Fruit fly (Drosophila melanogaster) whole organism, prepupa: Measurements from ENCODE around the gene Osi15.

ENCODE experiments used
- CG11902 ChIP-seq: fragments of 200-800 bp; sonication (Bioruptor generic); optimal IDR thresholded peaks from 3 replicates; lab custom pipeline; 2016; ENCODE audit warnings: missing biosample characterization, missing genetic modification characterization
- CG6808 ChIP-seq: fragments of 200-800 bp; sonication (Bioruptor generic); optimal IDR thresholded peaks from 3 replicates; lab custom pipeline; 2017; ENCODE audit warnings: missing biosample characterization, missing genetic modification characterization, mild to moderate bottlenecking, moderate library complexity, missing genetic modification reagents
- CG6854 ChIP-seq: fragments of 200-800 bp; sonication (Bioruptor generic); optimal IDR thresholded peaks from 2 replicates; lab custom pipeline; 2017; ENCODE audit warnings: missing biosample characterization, mild to moderate bottlenecking, missing genetic modification characterization
- CG8319 ChIP-seq: fragments of 200-800 bp; sonication (Bioruptor generic); optimal IDR thresholded peaks from 3 replicates; lab custom pipeline; 2016; ENCODE audit warnings: missing biosample characterization, missing genetic modification characterization
- Hr38 ChIP-seq: sonication (Bioruptor generic); optimal IDR thresholded peaks from 2 replicates; lab custom pipeline; 2016; ENCODE audit warnings: missing biosample characterization, missing genetic modification characterization
- Hr39 ChIP-seq: fragments of 200-800 bp; sonication (Bioruptor generic); optimal IDR thresholded peaks from 2 replicates; lab custom pipeline; 2016; ENCODE audit warnings: missing biosample characterization, missing genetic modification characterization
- OdsH ChIP-seq: fragments of 200-800 bp; sonication (Bioruptor generic); optimal IDR thresholded peaks from 3 replicates; lab custom pipeline; 2016; ENCODE audit warnings: missing biosample characterization, missing genetic modification characterization

DNA sequence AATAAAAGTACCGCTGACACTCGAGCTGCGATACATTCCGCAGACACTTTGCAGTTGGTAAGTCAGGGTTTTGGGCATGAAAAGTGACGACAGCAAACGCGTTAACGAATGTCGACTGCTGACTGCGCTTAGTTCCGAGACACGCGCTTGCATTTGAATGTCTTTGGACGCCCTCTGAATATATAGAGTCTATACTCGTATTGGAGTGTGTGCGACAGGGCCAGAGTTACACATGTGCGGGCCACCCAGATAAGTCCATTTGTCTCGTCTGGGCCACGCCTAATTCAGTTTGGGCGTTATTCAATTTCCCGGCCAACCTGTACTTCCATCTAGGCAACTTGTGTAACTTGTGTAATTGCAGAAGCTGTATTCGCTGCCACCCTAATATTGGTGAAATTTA, 11.3 kb upstream of the Osi15 start:
- TF ChIP-seq CG6808, result no peak
- TF ChIP-seq Hr38 (GFP tag; lab: Kevin White, UChicago), result no peak
- TF ChIP-seq OdsH, result no peak
- TF ChIP-seq CG6854, result no peak
- no peak for TF ChIP-seq CG8319 (GFP tag; lab: Kevin White, UChicago)
- TF ChIP-seq Hr39 (GFP tag; lab: Kevin White, UChicago), result no peak
- no peak for TF ChIP-seq CG11902 (GFP tag; lab: Kevin White, UChicago)
